Worm (Caenorhabditis elegans): ENCODE data around the gene ZK1127.4.

The ZK1127.4 gene

ce11 chrII:7060791-7061190 is 7.0 kb downstream of the ZK1127.4 start:
- TF ChIP-seq rnt-1 (tag; optimal IDR thresholded peaks at IDR 0.05) (no peak), egl-27 (tag; optimal IDR thresholded peaks at IDR 0.05) (no peak), skn-1 (tag; optimal IDR thresholded peaks at IDR 0.05) (peak; percentile 92), fkh-4 (tag; optimal IDR thresholded peaks at IDR 0.05; ENCODE audit: borderline replicate concordance) (no peak), nhr-28 (tag; optimal IDR thresholded peaks at IDR 0.05) (peak; percentile 3)

DNA sequence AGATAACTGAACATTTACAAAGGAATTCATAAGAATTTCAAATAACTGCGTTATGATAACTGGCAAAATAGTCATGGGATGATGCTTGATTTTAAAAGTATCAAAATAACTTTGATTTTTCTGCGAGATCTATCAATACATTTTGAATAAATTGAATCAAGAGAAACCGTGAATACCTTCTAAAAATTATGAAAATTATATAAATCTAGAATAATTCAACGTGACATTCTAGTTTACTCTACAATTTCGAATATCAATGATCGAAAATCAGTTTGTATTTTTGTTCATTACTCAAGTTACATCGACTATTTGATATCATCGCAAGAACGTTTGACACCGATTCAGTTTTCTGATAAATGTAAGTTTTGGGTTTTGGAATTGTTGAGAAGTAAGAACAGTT is 8.0 kb downstream of the ZK1127.4 start, which contains the start of gene acs-6:
Gene acs-6 (plus strand): TSS at position 301 of the 400 bp plus-strand sequence.
- TF ChIP-seq nhr-76 (tag; optimal IDR thresholded peaks at IDR 0.05) (no peak), alr-1 (tag; optimal IDR thresholded peaks at IDR 0.05; ENCODE audit: borderline replicate concordance) (no peak), blmp-1 (tag; optimal IDR thresholded peaks at IDR 0.05) (no peak), swsn-7 (tag; optimal IDR thresholded peaks at IDR 0.05) (no peak), C04F5.9 (tag; optimal IDR thresholded peaks at IDR 0.05) (no peak), snu-23 (GFP tag; optimal IDR thresholded peaks at IDR 0.05) (no peak), unc-86 (tag; optimal IDR thresholded peaks at IDR 0.05) (no peak), pax-3 (tag; optimal IDR thresholded peaks at IDR 0.05) (no peak), nhr-19 (GFP tag; conservative IDR thresholded peaks at IDR 0.05) (no peak), hlh-17 (GFP tag; optimal IDR thresholded peaks at IDR 0.05; ENCODE audit: borderline replicate concordance) (no peak)

DNA sequence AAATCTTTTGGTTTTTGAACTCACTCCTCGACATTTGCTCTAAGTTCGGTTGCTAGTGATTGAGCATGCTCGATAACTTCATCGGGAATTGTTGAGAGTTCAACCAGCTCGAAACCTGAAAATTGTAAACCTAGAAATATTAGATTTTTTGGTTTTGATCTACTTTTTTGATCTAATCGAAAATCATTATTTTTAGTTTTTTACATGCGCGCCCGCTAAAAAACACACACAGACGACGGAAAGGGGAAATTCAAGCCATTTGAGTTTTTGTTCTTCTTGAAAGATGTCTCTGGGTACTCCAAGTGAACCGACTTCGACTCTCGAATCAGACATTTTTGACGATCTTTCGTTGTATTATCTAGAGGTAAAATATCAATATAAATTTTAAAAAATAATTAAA is 11.6 kb downstream of the ZK1127.4 start, which contains the start of gene nos-2:
Gene nos-2 (plus strand): TSS at position 228 of the 400 bp plus-strand sequence.
- TF ChIP-seq ztf-11 (tag; optimal IDR thresholded peaks at IDR 0.05): no peak
- no peak for TF ChIP-seq fkh-8 (tag; optimal IDR thresholded peaks at IDR 0.05)
- TF ChIP-seq ceh-8 (GFP tag; optimal IDR thresholded peaks at IDR 0.05): no peak
- no peak for TF ChIP-seq elt-3 (tag; optimal IDR thresholded peaks at IDR 0.05)
- TF ChIP-seq nhr-28 (tag; optimal IDR thresholded peaks at IDR 0.05): no peak
- no peak for TF ChIP-seq fos-1 (tag; optimal IDR thresholded peaks at IDR 0.05)
- TF ChIP-seq nhr-76 (tag; optimal IDR thresholded peaks at IDR 0.05): no peak
- no peak for TF ChIP-seq nhr-11 (tag; optimal IDR thresholded peaks at IDR 0.05)
- no peak for TF ChIP-seq lin-39 (tag; optimal IDR thresholded peaks at IDR 0.05)

ce11 chrII:7069866-7070265 is 16.1 kb downstream of the ZK1127.4 start, which contains the start of gene him-14:
TSS of gene him-14 (minus strand) at chrII:7069966.
- no peak for TF ChIP-seq unc-30 (tag; optimal IDR thresholded peaks at IDR 0.05)
- TF ChIP-seq ceh-90 (tag; optimal IDR thresholded peaks at IDR 0.05): no peak
- no peak for TF ChIP-seq nhr-20 (tag; optimal IDR thresholded peaks at IDR 0.05)
- TF ChIP-seq tbx-2 (tag; optimal IDR thresholded peaks at IDR 0.05): no peak
- TF ChIP-seq elt-2 (tag; optimal IDR thresholded peaks at IDR 0.05): no peak
- TF ChIP-seq mef-2 (tag; optimal IDR thresholded peaks at IDR 0.05): no peak
- TF ChIP-seq lin-39 (tag; optimal IDR thresholded peaks at IDR 0.05): no peak
- TF ChIP-seq xbp-1 (tag; optimal IDR thresholded peaks at IDR 0.05): no peak
- no peak for TF ChIP-seq efl-1 (optimal IDR thresholded peaks at IDR 0.05)
- TF ChIP-seq efl-1 (GFP tag; optimal IDR thresholded peaks at IDR 0.05 in 1 of 2): no peak
- TF ChIP-seq vab-15 (tag; optimal IDR thresholded peaks at IDR 0.05): no peak
- no peak for TF ChIP-seq fkh-10 (GFP tag; optimal IDR thresholded peaks at IDR 0.05)
- TF ChIP-seq ceh-63 (GFP tag; optimal IDR thresholded peaks at IDR 0.05): no peak
- no peak for TF ChIP-seq fkh-8 (tag; optimal IDR thresholded peaks at IDR 0.05)
- no peak for TF ChIP-seq sup-37 (GFP tag; optimal IDR thresholded peaks at IDR 0.05)
- no peak for TF ChIP-seq aly-2 (tag; optimal IDR thresholded peaks at IDR 0.05)
- TF ChIP-seq lir-3 (tag; optimal IDR thresholded peaks at IDR 0.05; ENCODE audit: poor library complexity): no peak
- TF ChIP-seq hlh-17 (GFP tag; optimal IDR thresholded peaks at IDR 0.05; ENCODE audit: borderline replicate concordance): no peak
- TF ChIP-seq unc-62 (GFP tag; optimal IDR thresholded peaks at IDR 0.05): no peak

Measured in whole organism, L1 larva.